Worm (Caenorhabditis elegans) whole organism, L1 larva: ENCODE measurements around the gene lron-4.

ENCODE experiments used
- C16A3.4 ChIP-seq: fragments of 150-350 bp; optimal IDR thresholded peaks from 2 replicates; lab custom pipeline; 2014; ENCODE audit warnings: missing biosample characterization, missing genetic modification characterization
- C34B4.2 ChIP-seq: sonication (generic microtip); optimal IDR thresholded peaks from 2 replicates; lab custom pipeline; 2017; ENCODE audit warnings: mild to moderate bottlenecking, missing genetic modification characterization, missing compliant biosample characterization
- F16B12.6 ChIP-seq: fragments of 150-350 bp; optimal IDR thresholded peaks from 2 replicates; lab custom pipeline; 2014; ENCODE audit warnings: missing biosample characterization, missing genetic modification characterization
- Y116A8C.19 ChIP-seq: sonication (generic microtip); optimal IDR thresholded peaks from 2 replicates; lab custom pipeline; 2016; ENCODE audit warnings: missing compliant biosample characterization, missing genetic modification characterization, borderline replicate concordance
- aha-1 ChIP-seq: fragments of 150-350 bp; optimal IDR thresholded peaks from 2 replicates; lab custom pipeline; 2014; ENCODE audit warnings: missing biosample characterization, missing genetic modification characterization
- alr-1 ChIP-seq: fragments of 200-800 bp; sonication (Bioruptor generic); optimal IDR thresholded peaks from 2 replicates; lab custom pipeline; 2018; ENCODE audit warnings: borderline replicate concordance, mild to moderate bottlenecking, missing genetic modification characterization, missing compliant biosample characterization
- blmp-1 ChIP-seq: fragments of 150-350 bp; optimal IDR thresholded peaks from 2 replicates; lab custom pipeline; 2014; ENCODE audit warnings: missing biosample characterization, missing genetic modification characterization
- ceh-63 ChIP-seq: fragments of 200-800 bp; sonication (Bioruptor generic); optimal IDR thresholded peaks from 2 replicates; lab custom pipeline; 2018; ENCODE audit warnings: mild to moderate bottlenecking, missing genetic modification characterization, missing compliant biosample characterization
- ceh-8 ChIP-seq: fragments of 200-800 bp; sonication (Bioruptor generic); optimal IDR thresholded peaks from 2 replicates; lab custom pipeline; 2018; ENCODE audit warnings: mild to moderate bottlenecking, missing genetic modification characterization, moderate library complexity, missing compliant biosample characterization
- ceh-88 ChIP-seq: fragments of 200-800 bp; sonication (Bioruptor generic); IDR thresholded peaks from 2 replicates; pipeline ENCODE4 v1.3.6; 2022; ENCODE audit warnings: missing genetic modification characterization, missing compliant biosample characterization
- ceh-90 ChIP-seq: sonication (generic microtip); optimal IDR thresholded peaks from 2 replicates; lab custom pipeline; 2016; ENCODE audit warnings: missing genetic modification characterization, missing compliant biosample characterization
- ces-1 ChIP-seq: fragments of 150-350 bp; optimal IDR thresholded peaks from 2 replicates; lab custom pipeline; 2014; ENCODE audit warnings: missing biosample characterization, missing genetic modification reagents, missing genetic modification characterization
- dpl-1 ChIP-seq, 3 experiments: fragments of 150-350 bp in 2 of 3; sonication (generic microtip) in 1 of 3; optimal IDR thresholded peaks; 2 replicates each; lab custom pipeline; 2014 to 2017; ENCODE audit warnings: missing biosample characterization in 3 of 3, missing genetic modification characterization in 3 of 3, missing genetic modification reagents in 3 of 3
- egl-13 ChIP-seq: sonication (generic microtip); optimal IDR thresholded peaks from 2 replicates; lab custom pipeline; 2016; ENCODE audit warnings: missing genotype, missing genetic modification reagents, missing genetic modification characterization, missing compliant biosample characterization
- egl-27 ChIP-seq, 2 experiments: fragments of 150-350 bp in 1 of 2; sonication (generic microtip); optimal IDR thresholded peaks; 3 replicates each; lab custom pipeline; 2017 to 2018; ENCODE audit warnings: missing biosample characterization in 2 of 2, missing genetic modification characterization in 2 of 2, missing genetic modification reagents in 2 of 2
- ets-5 ChIP-seq: fragments of 200-800 bp; sonication (Bioruptor generic); IDR thresholded peaks from 2 replicates; pipeline ENCODE4 v1.3.6; 2022; ENCODE audit warnings: missing genetic modification characterization, missing compliant biosample characterization
- fkh-8 ChIP-seq: sonication (generic microtip); optimal IDR thresholded peaks from 2 replicates; lab custom pipeline; 2016; ENCODE audit warnings: mild to moderate bottlenecking, missing genetic modification characterization, missing compliant biosample characterization
- fos-1 ChIP-seq: fragments of 150-350 bp; optimal IDR thresholded peaks from 2 replicates; lab custom pipeline; 2014; ENCODE audit warnings: missing biosample characterization, missing genetic modification characterization
- grh-1 ChIP-seq: fragments of 200-800 bp; sonication (Bioruptor generic); IDR thresholded peaks from 2 replicates; pipeline ENCODE4 v1.3.6; 2022; ENCODE audit warnings: missing genetic modification reagents, missing genetic modification characterization, missing compliant biosample characterization
- hlh-4 ChIP-seq: sonication (generic microtip); optimal IDR thresholded peaks from 2 replicates; lab custom pipeline; 2016; ENCODE audit warnings: mild to moderate bottlenecking, missing genetic modification characterization, missing compliant biosample characterization
- jun-1 ChIP-seq: fragments of 150-350 bp; optimal IDR thresholded peaks from 2 replicates; lab custom pipeline; 2014; ENCODE audit warnings: missing biosample characterization, missing genetic modification reagents, missing genetic modification characterization
- lin-39 ChIP-seq: fragments of 150-350 bp; optimal IDR thresholded peaks from 2 replicates; lab custom pipeline; 2014; ENCODE audit warnings: missing biosample characterization, missing genetic modification reagents, missing genetic modification characterization
- lir-3 ChIP-seq: sonication (generic microtip); optimal IDR thresholded peaks from 2 replicates; lab custom pipeline; 2016; ENCODE audit warnings: mild to moderate bottlenecking, missing genetic modification characterization, moderate library complexity, missing compliant biosample characterization; ENCODE audit not compliant: poor library complexity
- lsy-2 ChIP-seq, 2 experiments: fragments of 150-350 bp; optimal IDR thresholded peaks; 2 replicates each; lab custom pipeline; 2014; ENCODE audit warnings: missing biosample characterization in 2 of 2, missing genetic modification characterization in 2 of 2
- mab-9 ChIP-seq: fragments of 200-800 bp; sonication (Bioruptor generic); IDR thresholded peaks from 2 replicates; pipeline ENCODE4 v1.3.6; 2022; ENCODE audit warnings: missing genetic modification reagents, missing genetic modification characterization, missing compliant biosample characterization
- mdl-1 ChIP-seq, 2 experiments: fragments of 150-350 bp; optimal IDR thresholded peaks; 2 replicates each; lab custom pipeline; 2014 to 2017; ENCODE audit warnings: missing biosample characterization in 2 of 2, missing genetic modification characterization in 2 of 2, inconsistent platforms in 1 of 2
- nhr-11 ChIP-seq: fragments of 150-350 bp; optimal IDR thresholded peaks from 2 replicates; lab custom pipeline; 2014; ENCODE audit warnings: missing biosample characterization, missing genetic modification characterization
- nhr-12 ChIP-seq: sonication (generic microtip); optimal IDR thresholded peaks from 2 replicates; lab custom pipeline; 2017; ENCODE audit warnings: missing biosample characterization, missing genetic modification characterization
- nhr-28 ChIP-seq: fragments of 150-350 bp; optimal IDR thresholded peaks from 2 replicates; lab custom pipeline; 2014; ENCODE audit warnings: missing biosample characterization, missing genetic modification characterization
- nhr-76 ChIP-seq: sonication (generic microtip); optimal IDR thresholded peaks from 2 replicates; lab custom pipeline; 2017; ENCODE audit warnings: missing biosample characterization, missing genetic modification characterization
- nhr-77 ChIP-seq: fragments of 150-350 bp; optimal IDR thresholded peaks from 2 replicates; lab custom pipeline; 2014; ENCODE audit warnings: missing biosample characterization, missing genetic modification characterization
- nhr-85 ChIP-seq: sonication (generic microtip); peaks from one replicate; lab custom pipeline; 2016; ENCODE audit warnings: missing genetic modification characterization, inconsistent platforms, missing compliant biosample characterization
- pax-3 ChIP-seq: fragments of 200-800 bp; sonication (Bioruptor generic); optimal IDR thresholded peaks from 2 replicates; lab custom pipeline; 2018; ENCODE audit warnings: mild to moderate bottlenecking, missing genetic modification characterization, moderate library complexity, missing compliant biosample characterization
- pqm-1 ChIP-seq: sonication (generic microtip); optimal IDR thresholded peaks from 3 replicates; lab custom pipeline; 2017; ENCODE audit warnings: missing biosample characterization, missing genetic modification characterization
- rnt-1 ChIP-seq: sonication (generic microtip); optimal IDR thresholded peaks from 2 replicates; lab custom pipeline; 2016; ENCODE audit warnings: mild to moderate bottlenecking, missing genetic modification characterization, moderate library complexity, missing compliant biosample characterization
- snpc-4 ChIP-seq: fragments of 150-350 bp; optimal IDR thresholded peaks from 2 replicates; lab custom pipeline; 2014; ENCODE audit warnings: missing biosample characterization, missing genetic modification characterization
- snu-23 ChIP-seq: sonication (generic microtip); optimal IDR thresholded peaks from 2 replicates; lab custom pipeline; 2016; ENCODE audit warnings: missing genetic modification characterization, missing compliant biosample characterization
- sox-4 ChIP-seq: sonication (generic microtip); optimal IDR thresholded peaks from 2 replicates; lab custom pipeline; 2016; ENCODE audit warnings: missing genetic modification characterization, missing compliant biosample characterization
- sup-37 ChIP-seq: fragments of 200-800 bp; sonication (Bioruptor generic); optimal IDR thresholded peaks from 2 replicates; lab custom pipeline; 2018; ENCODE audit warnings: mild to moderate bottlenecking, missing genetic modification characterization, missing compliant biosample characterization
- tbx-2 ChIP-seq: sonication (generic microtip); optimal IDR thresholded peaks from 2 replicates; lab custom pipeline; 2016; ENCODE audit warnings: missing genetic modification characterization, missing compliant biosample characterization
- unc-30 ChIP-seq: sonication (generic microtip); optimal IDR thresholded peaks from 2 replicates; lab custom pipeline; 2017; ENCODE audit warnings: missing biosample characterization, missing genetic modification characterization
- xbp-1 ChIP-seq: sonication (generic microtip); optimal IDR thresholded peaks from 2 replicates; lab custom pipeline; 2016; ENCODE audit warnings: missing genetic modification characterization, missing compliant biosample characterization
- zip-4 ChIP-seq: fragments of 200-800 bp; sonication (Bioruptor generic); optimal IDR thresholded peaks from 2 replicates; lab custom pipeline; 2018; ENCODE audit warnings: mild to moderate bottlenecking, missing genetic modification characterization, moderate library complexity, missing compliant biosample characterization
- ztf-4 ChIP-seq: fragments of 150-350 bp; optimal IDR thresholded peaks from 2 replicates; lab custom pipeline; 2014; ENCODE audit warnings: missing biosample characterization, missing genetic modification characterization

lron-4 gene

ce11 chrII:8106921-8107695 lies 4.9 kb downstream of the lron-4 start, which contains the start of the genes chst-1 and C41C4.9 (continued):
- no peak for TF ChIP-seq unc-30
- no peak for TF ChIP-seq ets-5
- no peak for TF ChIP-seq nhr-28 (tag; lab: Kevin White, UChicago)
- TF ChIP-seq ceh-88: no peak
- TF ChIP-seq nhr-12: no peak
- peak; percentile 16 to 43 (median 39) for TF ChIP-seq dpl-1 (GFP tag; optimal IDR thresholded peaks at IDR 0.05; lab: Kevin White, UChicago)
- peak in 1 of 2 experiments; percentile 35 for TF ChIP-seq egl-27 (tag; optimal IDR thresholded peaks at IDR 0.05; lab: Kevin White, UChicago)
- TF ChIP-seq ces-1 (GFP tag; lab: Kevin White, UChicago): no peak
- TF ChIP-seq ceh-90 (tag; lab: Kevin White, UChicago): no peak
- TF ChIP-seq jun-1 (tag; lab: Kevin White, UChicago): peak; percentile 38
- no peak for TF ChIP-seq aha-1 (tag; lab: Kevin White, UChicago)
- TF ChIP-seq Y116A8C.19 (tag; lab: Kevin White, UChicago): no peak
- no peak for TF ChIP-seq lin-39 (tag; lab: Kevin White, UChicago)
- TF ChIP-seq egl-13 (tag; lab: Kevin White, UChicago): no peak
- TF ChIP-seq hlh-4 (tag; lab: Kevin White, UChicago): no peak
- no peak for TF ChIP-seq pax-3
- no peak for TF ChIP-seq sox-4 (tag; lab: Kevin White, UChicago)
- no peak for TF ChIP-seq nhr-76 (tag; lab: Kevin White, UChicago)
- peak; percentile 84 for TF ChIP-seq rnt-1
- TF ChIP-seq mdl-1 (tag; optimal IDR thresholded peaks at IDR 0.05; lab: Kevin White, UChicago): peak in 1 of 2 experiments; percentile 79
- TF ChIP-seq nhr-77 (tag; lab: Kevin White, UChicago): peak; percentile 66
- TF ChIP-seq F16B12.6 (tag; lab: Kevin White, UChicago): no peak
- no peak for TF ChIP-seq fkh-8 (tag; lab: Kevin White, UChicago)
- peak; percentile 29 for TF ChIP-seq snpc-4 (tag; lab: Kevin White, UChicago)
- TF ChIP-seq tbx-2: no peak
- peak; percentile 7 for TF ChIP-seq ztf-4 (tag; lab: Kevin White, UChicago)
- no peak for TF ChIP-seq sup-37
- TF ChIP-seq snu-23 (GFP tag; lab: Kevin White, UChicago): peak; percentile 61
- peak; percentile 57 to 77 for TF ChIP-seq lsy-2 (tag; optimal IDR thresholded peaks at IDR 0.05; lab: Kevin White, UChicago)
- no peak for TF ChIP-seq lir-3 (tag; lab: Kevin White, UChicago)
- TF ChIP-seq mab-9 (GFP tag; lab: Robert Waterston, UW): no peak
- peak; percentile 47 for TF ChIP-seq fos-1 (tag; lab: Kevin White, UChicago)
- no peak for TF ChIP-seq grh-1 (GFP tag; lab: Robert Waterston, UW)
- TF ChIP-seq pqm-1 (tag; lab: Kevin White, UChicago): no peak
- TF ChIP-seq ceh-8 (GFP tag; lab: Kevin White, UChicago): peak; percentile 23
- no peak for TF ChIP-seq alr-1
- TF ChIP-seq xbp-1 (tag; lab: Kevin White, UChicago): peak; percentile 20
- peak; percentile 39 for TF ChIP-seq blmp-1 (tag; lab: Kevin White, UChicago)
- TF ChIP-seq C34B4.2: no peak
- TF ChIP-seq zip-4: no peak
- TF ChIP-seq ceh-63: no peak
- peak; percentile 78 for TF ChIP-seq nhr-85 (tag; lab: Kevin White, UChicago)
- TF ChIP-seq C16A3.4 (tag; lab: Kevin White, UChicago): peak; percentile 81
- TF ChIP-seq nhr-11 (tag; lab: Kevin White, UChicago): no peak
